Worm (Caenorhabditis elegans): ENCODE results near the gene srg-24.

- no peak for TF ChIP-seq pha-4 (tag; optimal IDR thresholded peaks at IDR 0.05)
- TF ChIP-seq ceh-39 (tag; optimal IDR thresholded peaks at IDR 0.05): no peak
- TF ChIP-seq nhr-28 (tag; optimal IDR thresholded peaks at IDR 0.05): no peak
- no peak for TF ChIP-seq mls-2 (tag; optimal IDR thresholded peaks at IDR 0.05)
- TF ChIP-seq nhr-237 (tag; optimal IDR thresholded peaks at IDR 0.05): no peak
- no peak for TF ChIP-seq sptf-1 (tag; optimal IDR thresholded peaks at IDR 0.05)
- no peak for TF ChIP-seq nhr-12 (tag; optimal IDR thresholded peaks at IDR 0.05)
- no peak for TF ChIP-seq nhr-2 (tag; optimal IDR thresholded peaks at IDR 0.05)
- no peak for TF ChIP-seq mep-1 (tag; optimal IDR thresholded peaks at IDR 0.05)
- no peak for TF ChIP-seq unc-62 (GFP tag; optimal IDR thresholded peaks at IDR 0.05)
- no peak for TF ChIP-seq lin-13 (tag; optimal IDR thresholded peaks at IDR 0.05)
- no peak for TF ChIP-seq ceh-83 (GFP tag; optimal IDR thresholded peaks at IDR 0.05)
- TF ChIP-seq ztf-11 (tag; optimal IDR thresholded peaks at IDR 0.05): no peak
Observed at ce11 chrII:3129007-3129406, 28.6 kb upstream of the srg-24 start, which contains the start of gene chil-24.
